Worm (Caenorhabditis elegans) whole organism, young adult: ENCODE results near the gene C55A6.6.

Experiments
- B0336.3 ChIP-seq: fragments of 200-800 bp; sonication (Bioruptor generic); IDR thresholded peaks from 2 replicates; pipeline ENCODE4 v1.3.6; 2022; ENCODE audit warnings: missing genetic modification characterization, missing compliant biosample characterization
- C17E4.6 ChIP-seq: fragments of 200-800 bp; sonication (Bioruptor generic); IDR thresholded peaks from 2 replicates; pipeline ENCODE4 v1.3.6; 2022; ENCODE audit warnings: missing genetic modification reagents, missing genetic modification characterization, missing compliant biosample characterization
- F10E7.11 ChIP-seq: sonication (generic microtip); optimal IDR thresholded peaks from 2 replicates; lab custom pipeline; 2017; ENCODE audit warnings: mild to moderate bottlenecking, missing genetic modification characterization, moderate library complexity, missing compliant biosample characterization
- F37B4.10 ChIP-seq: fragments of 200-800 bp; sonication (Bioruptor generic); IDR thresholded peaks from 2 replicates; pipeline ENCODE4 v1.3.6; 2022; ENCODE audit warnings: missing genetic modification characterization, missing compliant biosample characterization
- F52B5.7 ChIP-seq: sonication (generic microtip); optimal IDR thresholded peaks from 2 replicates; lab custom pipeline; 2016; ENCODE audit warnings: mild to moderate bottlenecking, missing genetic modification characterization, missing compliant biosample characterization
- F57A8.1 ChIP-seq: fragments of 200-800 bp; sonication (Bioruptor generic); optimal IDR thresholded peaks from 2 replicates; lab custom pipeline; 2018; ENCODE audit warnings: mild to moderate bottlenecking, missing genetic modification characterization, moderate library complexity, missing compliant biosample characterization
- K12H6.12 ChIP-seq: fragments of 200-800 bp; sonication (Bioruptor generic); optimal IDR thresholded peaks from 2 replicates; lab custom pipeline; 2018; ENCODE audit warnings: mild to moderate bottlenecking, missing genetic modification characterization, missing compliant biosample characterization
- Y53F4B.3 ChIP-seq: fragments of 200-800 bp; sonication (Bioruptor generic); IDR thresholded peaks from 2 replicates; pipeline ENCODE4 v1.3.6; 2022; ENCODE audit warnings: missing genetic modification reagents, missing genetic modification characterization, missing compliant biosample characterization
- Y53G8AR.9 ChIP-seq: fragments of 200-800 bp; sonication (Bioruptor generic); conservative IDR thresholded peaks from 2 replicates; pipeline ENCODE4 v1.3.6; 2022; ENCODE audit warnings: missing genetic modification reagents, missing genetic modification characterization, missing compliant biosample characterization
- Y95B8A.8 ChIP-seq: fragments of 200-800 bp; sonication (Bioruptor generic); IDR thresholded peaks from 2 replicates; pipeline ENCODE4 v1.3.6; 2022; ENCODE audit warnings: missing genetic modification reagents, missing genetic modification characterization, missing compliant biosample characterization
- akir-1 ChIP-seq: fragments of 200-800 bp; sonication (Bioruptor generic); optimal IDR thresholded peaks from 2 replicates; lab custom pipeline; 2018; ENCODE audit warnings: mild to moderate bottlenecking, missing genetic modification characterization, moderate library complexity, missing compliant biosample characterization
- ama-1 ChIP-seq, 3 experiments: fragments of 150-350 bp in 1 of 3; sonication (generic microtip) in 2 of 3; optimal IDR thresholded peaks; 2 replicates each; lab custom pipeline; 2014 to 2018; ENCODE audit warnings: missing biosample characterization in 2 of 3, missing genetic modification characterization in 2 of 3, missing genetic modification reagents in 2 of 3
- aptf-2 ChIP-seq: fragments of 200-800 bp; sonication (Bioruptor generic); conservative IDR thresholded peaks from 2 replicates; pipeline ENCODE4 v1.3.6; 2022; ENCODE audit warnings: missing genetic modification reagents, missing genetic modification characterization, missing compliant biosample characterization
- athp-1 ChIP-seq: sonication (generic microtip); optimal IDR thresholded peaks from 2 replicates; lab custom pipeline; 2017; ENCODE audit warnings: mild to moderate bottlenecking, missing genetic modification characterization, missing compliant biosample characterization
- bed-2 ChIP-seq: fragments of 200-800 bp; sonication (Bioruptor generic); IDR thresholded peaks from 2 replicates; pipeline ENCODE4 v1.3.6; 2022; ENCODE audit warnings: missing genetic modification reagents, missing genetic modification characterization, missing compliant biosample characterization
- ccch-3 ChIP-seq: fragments of 200-800 bp; sonication (Bioruptor generic); optimal IDR thresholded peaks from 2 replicates; lab custom pipeline; 2018; ENCODE audit warnings: mild to moderate bottlenecking, missing genetic modification characterization, missing compliant biosample characterization
- cebp-1 ChIP-seq, 2 experiments: fragments of 200-800 bp in 1 of 2; sonication (Bioruptor generic) in 1 of 2; sonication (generic microtip) in 1 of 2; IDR thresholded peaks in 1 of 2; optimal IDR thresholded peaks in 1 of 2; 2 replicates each; pipeline versions ENCODE4 v1.3.6 to Lab custom; 2017 to 2022; ENCODE audit warnings: missing compliant biosample characterization in 2 of 2, missing genetic modification characterization in 2 of 2, mild to moderate bottlenecking in 1 of 2, missing genetic modification reagents in 1 of 2, moderate library complexity in 1 of 2
- ceh-58 ChIP-seq: fragments of 200-800 bp; sonication (Bioruptor generic); IDR thresholded peaks from 2 replicates; pipeline ENCODE4 v1.3.6; 2022; ENCODE audit warnings: missing genetic modification characterization, missing compliant biosample characterization
- die-1 ChIP-seq: sonication (generic microtip); optimal IDR thresholded peaks from 2 replicates; lab custom pipeline; 2016; ENCODE audit warnings: missing genotype, mild to moderate bottlenecking, missing genetic modification characterization, missing compliant biosample characterization
- egl-18 ChIP-seq: fragments of 200-800 bp; sonication (Bioruptor generic); IDR thresholded peaks from 2 replicates; pipeline ENCODE4 v1.3.6; 2022; ENCODE audit warnings: missing genetic modification reagents, missing genetic modification characterization, missing compliant biosample characterization
- egl-44 ChIP-seq: fragments of 200-800 bp; sonication (Bioruptor generic); IDR thresholded peaks from 2 replicates; pipeline ENCODE4 v1.3.6; 2022; ENCODE audit warnings: missing genetic modification reagents, missing genetic modification characterization, missing compliant biosample characterization
- hlh-12 ChIP-seq: sonication (generic microtip); optimal IDR thresholded peaks from 2 replicates; lab custom pipeline; 2016; ENCODE audit warnings: missing genetic modification characterization, missing compliant biosample characterization
- lsl-1 ChIP-seq: fragments of 200-800 bp; sonication (Bioruptor generic); optimal IDR thresholded peaks from 2 replicates; lab custom pipeline; 2018; ENCODE audit warnings: mild to moderate bottlenecking, missing genetic modification characterization, moderate library complexity, missing compliant biosample characterization
- madf-10 ChIP-seq: sonication (generic microtip); optimal IDR thresholded peaks from 2 replicates; lab custom pipeline; 2016; ENCODE audit warnings: mild to moderate bottlenecking, missing genetic modification characterization, missing compliant biosample characterization
- mcd-1 ChIP-seq: fragments of 200-800 bp; sonication (Bioruptor generic); IDR thresholded peaks from 2 replicates; pipeline ENCODE4 v1.3.6; 2022; ENCODE audit warnings: missing genetic modification reagents, missing genetic modification characterization, missing compliant biosample characterization
- mel-28 ChIP-seq: sonication (generic microtip); optimal IDR thresholded peaks from 2 replicates; lab custom pipeline; 2016; ENCODE audit warnings: borderline replicate concordance, mild to moderate bottlenecking, missing genetic modification characterization, missing compliant biosample characterization
- nfya-2 ChIP-seq: fragments of 200-800 bp; sonication (Bioruptor generic); IDR thresholded peaks from 2 replicates; pipeline ENCODE4 v1.3.6; 2022; ENCODE audit warnings: missing genetic modification reagents, missing genetic modification characterization, missing compliant biosample characterization
- pbrm-1 ChIP-seq: fragments of 200-800 bp; sonication (Bioruptor generic); IDR thresholded peaks from 2 replicates; pipeline ENCODE4 v1.3.6; 2022; ENCODE audit warnings: missing genetic modification reagents, missing genetic modification characterization, missing compliant biosample characterization
- pha-4 ChIP-seq: fragments of 150-350 bp; sonication (generic microtip); optimal IDR thresholded peaks from 2 replicates; lab custom pipeline; 2014; ENCODE audit warnings: missing biosample characterization, missing genetic modification reagents, missing genetic modification characterization
- rec-8 ChIP-seq, 2 experiments: sonication (generic microtip); optimal IDR thresholded peaks; 2 replicates each; lab custom pipeline; 2016; ENCODE audit warnings: mild to moderate bottlenecking in 2 of 2, missing genetic modification characterization in 2 of 2, missing genetic modification reagents in 2 of 2, missing genotype in 2 of 2, missing biosample characterization in 1 of 2, missing compliant biosample characterization in 1 of 2, moderate library complexity in 1 of 2
- repo-1 ChIP-seq: sonication (generic microtip); optimal IDR thresholded peaks from 2 replicates; lab custom pipeline; 2017; ENCODE audit warnings: mild to moderate bottlenecking, missing genetic modification characterization, missing compliant biosample characterization
- rpc-1 ChIP-seq, 2 experiments: fragments of 150-350 bp in 1 of 2; sonication (generic microtip) in 1 of 2; optimal IDR thresholded peaks; 2 replicates each; lab custom pipeline; 2014 to 2018; ENCODE audit warnings: missing biosample characterization in 1 of 2, missing genetic modification characterization in 1 of 2, missing genetic modification reagents in 1 of 2, missing genotype in 1 of 2
- tbp1 ChIP-seq: fragments of 200-800 bp; sonication (Bioruptor generic); optimal IDR thresholded peaks from 2 replicates; lab custom pipeline; 2018; ENCODE audit warnings: mild to moderate bottlenecking, missing genetic modification characterization, missing compliant biosample characterization
- tbx-9 ChIP-seq: sonication (generic microtip); optimal IDR thresholded peaks from 2 replicates; lab custom pipeline; 2016; ENCODE audit warnings: borderline replicate concordance, missing genetic modification characterization, inconsistent platforms, missing compliant biosample characterization
- ztf-18 ChIP-seq: sonication (generic microtip); optimal IDR thresholded peaks from 2 replicates; lab custom pipeline; 2016; ENCODE audit warnings: missing genotype, mild to moderate bottlenecking, missing genetic modification characterization, missing compliant biosample characterization
- ztf-22 ChIP-seq: fragments of 200-800 bp; sonication (Bioruptor generic); optimal IDR thresholded peaks from 2 replicates; lab custom pipeline; 2018; ENCODE audit warnings: mild to moderate bottlenecking, missing genetic modification characterization, moderate library complexity, missing compliant biosample characterization
- ztf-25 ChIP-seq: fragments of 200-800 bp; sonication (Bioruptor generic); IDR thresholded peaks from 2 replicates; pipeline ENCODE4 v1.3.6; 2022; ENCODE audit warnings: missing genetic modification reagents, missing genetic modification characterization, missing compliant biosample characterization
- ztf-3 ChIP-seq: fragments of 200-800 bp; sonication (Bioruptor generic); optimal IDR thresholded peaks from 2 replicates; lab custom pipeline; 2018; ENCODE audit warnings: mild to moderate bottlenecking, missing genetic modification characterization, missing compliant biosample characterization

C55A6.6 gene

DNA sequence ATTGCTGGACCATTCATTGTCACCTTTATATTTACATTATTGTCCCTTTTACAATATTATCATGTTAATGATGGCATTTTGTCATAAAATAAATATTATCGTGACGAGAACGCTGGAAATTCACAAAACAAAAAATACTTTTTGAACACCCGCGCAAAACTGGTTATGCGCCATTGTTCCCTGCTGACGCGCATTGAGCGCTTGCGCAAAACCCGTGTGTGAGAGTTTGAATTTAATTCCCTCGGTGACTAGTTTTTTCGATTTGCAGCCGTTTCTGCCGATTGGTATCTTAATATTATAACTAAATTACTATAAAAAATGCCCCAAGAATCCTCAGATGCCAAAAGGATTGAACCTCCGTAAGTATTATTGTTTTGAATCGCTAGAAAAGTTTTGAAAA, 6.9 kb upstream of the C55A6.6 start, which contains the start of gene pafo-1 (continued):
- TF ChIP-seq madf-10 (tag; lab: Kevin White, UChicago): no peak
- no peak for TF ChIP-seq hlh-12 (tag; lab: Kevin White, UChicago)
- no peak for TF ChIP-seq ceh-58 (GFP tag; lab: Robert Waterston, UW)
- no peak for TF ChIP-seq C17E4.6 (GFP tag; lab: Robert Waterston, UW)
- TF ChIP-seq repo-1: peak; percentile 85
- no peak for TF ChIP-seq aptf-2 (GFP tag; lab: Robert Waterston, UW)
- TF ChIP-seq egl-44 (GFP tag; lab: Robert Waterston, UW): no peak
- TF ChIP-seq ztf-18 (tag; lab: Kevin White, UChicago): peak; percentile 99
- peak; percentile 16 for TF ChIP-seq pha-4 (tag; lab: Kevin White, UChicago)
- no peak for TF ChIP-seq nfya-2 (GFP tag; lab: Robert Waterston, UW)
- TF ChIP-seq Y95B8A.8 (GFP tag; lab: Robert Waterston, UW): peak; percentile 82
- no peak for TF ChIP-seq F52B5.7 (tag; lab: Kevin White, UChicago)
- TF ChIP-seq Y53G8AR.9: peak; percentile 91
- peak; percentile 72 for TF ChIP-seq lsl-1 (GFP tag; lab: Kevin White, UChicago)

DNA sequence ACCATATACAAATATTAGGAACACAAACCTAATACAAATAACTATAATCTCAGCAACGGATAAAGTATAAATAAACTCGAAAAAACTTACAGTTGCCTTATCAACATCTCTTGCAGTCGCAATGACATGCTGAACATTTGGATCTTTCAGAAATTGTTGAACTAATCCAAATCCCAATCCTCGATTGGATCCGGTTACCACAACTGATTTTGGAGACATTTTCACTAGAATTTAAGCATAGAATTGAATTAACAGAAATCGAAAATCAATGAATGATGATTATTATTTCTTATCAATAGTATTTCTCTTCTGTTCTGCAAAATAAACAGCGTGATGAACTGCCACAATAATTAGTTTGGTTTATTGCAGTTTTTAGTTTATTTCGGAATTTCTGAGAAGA, 5.7 kb upstream of the C55A6.6 start, which contains the start of the genes C55A6.11 and C55A6.7:
Gene C55A6.11 (plus strand): TSS at position 301 of the 400 bp plus-strand sequence.
Gene C55A6.7 (minus strand): TSS at position 316 of the 400 bp plus-strand sequence.
- TF ChIP-seq ama-1 (optimal IDR thresholded peaks at IDR 0.05; lab: Kevin White, UChicago) (no peak), ama-1 (GFP tag; optimal IDR thresholded peaks at IDR 0.05; lab: Kevin White, UChicago) (no peak), tbx-9 (tag; lab: Kevin White, UChicago) (no peak), egl-18 (no peak), die-1 (tag; lab: Kevin White, UChicago) (no peak), lsl-1 (GFP tag; lab: Kevin White, UChicago) (no peak), tbp1 (GFP tag; lab: Kevin White, UChicago) (no peak), ztf-3 (GFP tag; lab: Kevin White, UChicago) (no peak), rpc-1 (optimal IDR thresholded peaks at IDR 0.05; lab: Kevin White, UChicago) (no peak), rpc-1 (tag; optimal IDR thresholded peaks at IDR 0.05; lab: Kevin White, UChicago) (no peak), mel-28 (no peak), akir-1 (GFP tag; lab: Kevin White, UChicago) (no peak), cebp-1 (GFP tag; IDR thresholded peaks at IDR 0.05; lab: Robert Waterston, UW) (no peak), cebp-1 (tag; optimal IDR thresholded peaks at IDR 0.05; lab: Kevin White, UChicago) (no peak), rec-8 (tag; optimal IDR thresholded peaks at IDR 0.05; lab: Kevin White, UChicago) (no peak), B0336.3 (no peak), ztf-18 (tag; lab: Kevin White, UChicago) (no peak), F37B4.10 (GFP tag; lab: Robert Waterston, UW) (no peak)

DNA sequence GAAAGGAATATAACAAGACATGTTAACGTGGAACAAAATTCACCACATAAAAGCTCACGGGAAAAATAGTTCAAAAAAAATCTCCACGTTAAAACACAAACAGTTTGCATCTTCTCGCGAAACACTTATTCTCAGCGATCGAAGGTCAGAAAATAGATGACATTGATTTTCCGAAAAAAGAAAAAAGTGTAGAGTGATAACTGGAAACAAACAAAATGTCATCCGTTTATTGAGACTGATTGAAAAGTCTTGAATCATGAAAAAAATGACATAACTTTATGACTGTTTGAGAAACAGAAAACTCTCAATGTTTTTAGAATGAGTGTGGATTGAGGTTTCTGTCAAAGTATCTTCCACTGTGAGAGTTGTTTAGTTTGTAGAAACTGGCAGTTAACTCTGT, 3.3 kb upstream of the C55A6.6 start, which contains the start of gene C55A6.4:
Gene C55A6.4 (minus strand): TSS at position 101 of the 400 bp plus-strand sequence.
- TF ChIP-seq pbrm-1 (GFP tag; lab: Robert Waterston, UW) (no peak), ztf-22 (GFP tag; lab: Kevin White, UChicago) (no peak), mcd-1 (no peak), ccch-3 (GFP tag; lab: Kevin White, UChicago) (no peak), athp-1 (tag; lab: Kevin White, UChicago) (no peak), F57A8.1 (GFP tag; lab: Kevin White, UChicago) (no peak), Y53F4B.3 (GFP tag; lab: Robert Waterston, UW) (no peak), bed-2 (GFP tag; lab: Robert Waterston, UW) (no peak), F10E7.11 (tag; lab: Kevin White, UChicago) (no peak), pha-4 (tag; lab: Kevin White, UChicago) (no peak), K12H6.12 (tag; lab: Kevin White, UChicago) (no peak), ztf-25 (GFP tag; lab: Robert Waterston, UW) (no peak)
- TF ChIP-seq, all 124 proteins: peak for 0
